Fruit fly (Drosophila melanogaster) whole organism, prepupa: ENCODE measurements around the gene CG13685.

ENCODE experiments used
- Blimp-1 ChIP-seq: fragments of 200-800 bp; sonication (Bioruptor generic); optimal IDR thresholded peaks from 3 replicates; lab custom pipeline; 2017; ENCODE audit warnings: missing biosample characterization, missing genetic modification characterization, mild to moderate bottlenecking, moderate library complexity, missing genetic modification reagents
- CG16779 ChIP-seq: fragments of 200-800 bp; sonication (Bioruptor generic); optimal IDR thresholded peaks from 3 replicates; lab custom pipeline; 2017; ENCODE audit warnings: missing biosample characterization, mild to moderate bottlenecking, missing genetic modification characterization
- CG32006 ChIP-seq: fragments of 200-800 bp; sonication (Bioruptor generic); optimal IDR thresholded peaks from 3 replicates; lab custom pipeline; 2017; ENCODE audit warnings: missing biosample characterization, mild to moderate bottlenecking, missing genetic modification characterization
- CG34406 ChIP-seq: fragments of 200-800 bp; sonication (Bioruptor generic); optimal IDR thresholded peaks from 3 replicates; lab custom pipeline; 2016; ENCODE audit warnings: missing biosample characterization, missing genetic modification characterization
- CG6163 ChIP-seq: fragments of 200-800 bp; sonication (Bioruptor generic); IDR thresholded peaks from 3 replicates; pipeline ENCODE4 v1.3.6; 2022; ENCODE audit warnings: missing biosample characterization, missing genetic modification characterization
- Eip93F ChIP-seq: fragments of 200-800 bp; sonication (Bioruptor generic); optimal IDR thresholded peaks from 2 replicates; lab custom pipeline; 2016; ENCODE audit warnings: missing biosample characterization, mild to moderate bottlenecking, missing genetic modification characterization
- Gug ChIP-seq: fragments of 200-800 bp; sonication (Bioruptor generic); IDR thresholded peaks from 2 replicates; pipeline ENCODE4 v1.3.6; 2022; ENCODE audit warnings: missing biosample characterization, missing genetic modification characterization
- Sox102F ChIP-seq: fragments of 200-800 bp; sonication (Bioruptor generic); optimal IDR thresholded peaks from 2 replicates; lab custom pipeline; 2016; ENCODE audit warnings: missing biosample characterization, mild to moderate bottlenecking, missing genetic modification characterization
- Sox14 ChIP-seq: fragments of 200-800 bp; sonication (Bioruptor generic); optimal IDR thresholded peaks from 3 replicates; lab custom pipeline; 2016; ENCODE audit warnings: missing biosample characterization, missing genetic modification characterization
- fkh ChIP-seq: fragments of 200-800 bp; sonication (Bioruptor generic); optimal IDR thresholded peaks from 3 replicates; lab custom pipeline; 2017; ENCODE audit warnings: missing biosample characterization, mild to moderate bottlenecking, missing genetic modification characterization, moderate library complexity
- ss ChIP-seq, 2 experiments: fragments of 200-800 bp; sonication (Bioruptor generic); optimal IDR thresholded peaks; 2 replicates in 1 of 2; 3 replicates in 1 of 2; lab custom pipeline; 2017 to 2018; ENCODE audit warnings: mild to moderate bottlenecking in 2 of 2, missing biosample characterization in 2 of 2, missing genetic modification characterization in 2 of 2, moderate library complexity in 1 of 2
- svp ChIP-seq: fragments of 200-800 bp; sonication (Bioruptor generic); peaks from one replicate; lab custom pipeline; 2016; ENCODE audit warnings: missing biosample characterization, missing genetic modification characterization

The CG13685 gene

DNA sequence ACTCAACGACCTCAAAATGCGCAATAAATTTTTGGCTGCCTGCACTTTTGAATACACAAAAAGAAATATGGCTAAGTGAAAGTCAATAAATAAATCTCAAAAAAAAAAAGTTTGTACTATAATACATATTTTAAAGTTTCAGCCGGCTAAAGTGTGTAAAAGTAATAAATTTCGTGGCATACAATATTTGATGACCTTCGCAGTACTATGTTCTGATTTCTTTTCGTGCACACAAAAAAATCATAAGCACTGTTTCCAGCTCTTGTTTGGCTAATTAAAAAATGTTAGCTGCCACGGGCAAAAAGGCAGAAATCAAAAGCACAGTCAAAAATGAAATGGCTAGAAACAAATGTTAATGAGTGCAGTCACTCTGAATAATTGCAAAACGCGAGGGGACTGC lies 45.1 kb downstream of the CG13685 start (continued):
- peak; percentile 53 for TF ChIP-seq Sox14 (GFP tag; lab: Kevin White, UChicago)
- TF ChIP-seq Gug (GFP tag; lab: Robert Waterston, UW): 0 out of 2 replicates have a peak, but pooled peaks have one; percentile 22
- no peak for TF ChIP-seq svp
- peak; percentile 82 for TF ChIP-seq Sox102F (GFP tag; lab: Kevin White, UChicago)
- no peak for TF ChIP-seq Eip93F (GFP tag; lab: Kevin White, UChicago)
- TF ChIP-seq CG34406 (GFP tag; lab: Kevin White, UChicago): peak; percentile 41
- no peak for TF ChIP-seq fkh (GFP tag; lab: Kevin White, UChicago)

DNA sequence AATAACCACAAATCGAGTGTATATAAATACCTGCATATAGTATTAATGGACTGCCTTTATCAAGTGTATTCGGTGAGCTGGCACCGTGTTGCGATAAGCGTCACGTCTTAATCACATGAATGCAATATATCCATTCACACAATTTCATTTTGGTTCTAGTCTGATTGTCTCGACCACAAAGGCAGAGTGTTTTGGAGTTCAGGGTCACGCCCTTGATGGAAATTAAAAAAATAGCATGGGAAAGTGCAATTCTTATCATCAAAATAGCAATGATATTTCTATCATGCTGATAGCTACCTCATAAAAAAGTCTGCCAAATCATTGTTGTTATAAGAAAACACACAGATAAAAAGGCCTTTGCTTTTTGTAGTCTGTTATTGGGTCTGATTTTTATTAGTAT lies 45.6 kb downstream of the CG13685 start:
- no peak for TF ChIP-seq Blimp-1 (GFP tag; lab: Kevin White, UChicago)
- peak; percentile 92 for TF ChIP-seq svp
- TF ChIP-seq ss (GFP tag; optimal IDR thresholded peaks at IDR 0.05; lab: Kevin White, UChicago): no peak
- no peak for TF ChIP-seq CG32006 (GFP tag; lab: Kevin White, UChicago)
- TF ChIP-seq Eip93F (GFP tag; lab: Kevin White, UChicago): peak; percentile 6
- TF ChIP-seq CG6163: no peak
- TF ChIP-seq CG16779 (tag; lab: Kevin White, UChicago): no peak
- TF ChIP-seq, all 60 proteins: peak for 2
